Fruit fly (Drosophila melanogaster) Kc167 (cell line): ENCODE results near the gene aurB.

Experiments
- Myc ChIP-seq: fragments of >200 bp; optimal IDR thresholded peaks from 2 replicates; lab custom pipeline; 2017; ENCODE audit warnings: missing external identifiers
- Sin3A ChIP-seq: fragments of >200 bp; optimal IDR thresholded peaks from 2 replicates; lab custom pipeline; 2018; ENCODE audit warnings: missing external identifiers
- h ChIP-seq: fragments of >200 bp; optimal IDR thresholded peaks from 3 replicates; lab custom pipeline; 2018; ENCODE audit warnings: missing external identifiers
- insv ChIP-seq: fragments of >200 bp; optimal IDR thresholded peaks from 3 replicates; lab custom pipeline; 2018; ENCODE audit warnings: missing external identifiers
- psq ChIP-seq: fragments of >200 bp; optimal IDR thresholded peaks from 2 replicates; lab custom pipeline; 2017; ENCODE audit warnings: missing external identifiers
- ttk ChIP-seq: sonication (Bioruptor generic); optimal IDR thresholded peaks from 2 replicates; lab custom pipeline; 2017; ENCODE audit warnings: missing external identifiers

Gene aurB

dm6 chr2L:10858064-10859047, at the start of gene aurB, which contains the start of gene Stam:
TSS of gene aurB (minus strand) at chr2L:10858094.
TSS of gene Stam (plus strand) at chr2L:10858536.
- TF ChIP-seq insv: no peak
- TF ChIP-seq Sin3A: no peak
- TF ChIP-seq ttk (lab: Kevin White, UChicago): no peak
- TF ChIP-seq h (lab: Kevin White, UChicago): no peak
- TF ChIP-seq Myc (lab: Kevin White, UChicago): no peak
- TF ChIP-seq psq (lab: Kevin White, UChicago): no peak

dm6 chr2L:10901685-10902084, 43.8 kb upstream of the aurB start, which contains the start of gene CG14070:
TSS of gene CG14070 (minus strand) at chr2L:10901785.
- no peak for TF ChIP-seq ttk (lab: Kevin White, UChicago)
- no peak for TF ChIP-seq insv
- TF ChIP-seq h (lab: Kevin White, UChicago): no peak
- no peak for TF ChIP-seq Sin3A
- TF ChIP-seq psq (lab: Kevin White, UChicago): no peak
- no peak for TF ChIP-seq Myc (lab: Kevin White, UChicago)

dm6 chr2L:10888827-10889226, 30.9 kb upstream of the aurB start, which contains the start of gene CG14071:
TSS of gene CG14071 (minus strand) at chr2L:10888927.
- TF ChIP-seq psq (lab: Kevin White, UChicago): no peak
- TF ChIP-seq ttk (lab: Kevin White, UChicago): no peak
- no peak for TF ChIP-seq Sin3A
- TF ChIP-seq Myc (lab: Kevin White, UChicago): no peak
- no peak for TF ChIP-seq h (lab: Kevin White, UChicago)
- no peak for TF ChIP-seq insv

- TF ChIP-seq insv: no peak
- no peak for TF ChIP-seq Sin3A
- TF ChIP-seq h (lab: Kevin White, UChicago): no peak
- no peak for TF ChIP-seq Myc (lab: Kevin White, UChicago)
- no peak for TF ChIP-seq psq (lab: Kevin White, UChicago)
- TF ChIP-seq ttk (lab: Kevin White, UChicago): no peak
Observed at dm6 chr2L:10869867-10870266, 12.0 kb upstream of the aurB start, which contains the start of gene CG12517. TSS of gene CG12517 (plus strand) at chr2L:10870167.

- TF ChIP-seq Sin3A (no peak), insv (no peak), psq (lab: Kevin White, UChicago) (no peak)
Observed at dm6 chr2L:10856328-10856942, 1.5 kb downstream of the aurB start, which contains the start of gene Dnz1. TSS of gene Dnz1 (minus strand) at chr2L:10856644.

dm6 chr2L:10851336-10851862, 6.5 kb downstream of the aurB start:
- TF ChIP-seq h (lab: Kevin White, UChicago) (no peak), Sin3A (no peak), insv (no peak), Myc (lab: Kevin White, UChicago) (no peak), psq (lab: Kevin White, UChicago) (no peak), ttk (lab: Kevin White, UChicago) (no peak)

- TF ChIP-seq insv: no peak
- no peak for TF ChIP-seq h (lab: Kevin White, UChicago)
- TF ChIP-seq ttk (lab: Kevin White, UChicago): no peak
- no peak for TF ChIP-seq Myc (lab: Kevin White, UChicago)
Observed at dm6 chr2L:10850320-10850990, 7.4 kb downstream of the aurB start, which contains the start of gene porin. TSS of gene porin (minus strand) at chr2L:10850848.

dm6 chr2L:10849511-10850191, 8.2 kb downstream of the aurB start, which contains the start of gene SmydA-3:
TSS of gene SmydA-3 (plus strand) at chr2L:10850141.
- TF ChIP-seq ttk (lab: Kevin White, UChicago): no peak

dm6 chr2L:10846944-10847343, 10.9 kb downstream of the aurB start, which contains the start of gene Porin2:
TSS of gene Porin2 (minus strand) at chr2L:10847044.
- no peak for TF ChIP-seq psq (lab: Kevin White, UChicago)
- TF ChIP-seq Myc (lab: Kevin White, UChicago): no peak
- no peak for TF ChIP-seq h (lab: Kevin White, UChicago)
- TF ChIP-seq ttk (lab: Kevin White, UChicago): no peak
- no peak for TF ChIP-seq Sin3A
- TF ChIP-seq insv: no peak

dm6 chr2L:10845564-10845963, 12.3 kb downstream of the aurB start, which contains the start of the genes CG17139 and CG17140:
TSS of gene CG17139 (minus strand) at chr2L:10845664.
TSS of gene CG17140 (minus strand) at chr2L:10845664.
- no peak for TF ChIP-seq ttk (lab: Kevin White, UChicago)
- TF ChIP-seq Sin3A: no peak
- TF ChIP-seq h (lab: Kevin White, UChicago): no peak
- TF ChIP-seq Myc (lab: Kevin White, UChicago): no peak
- no peak for TF ChIP-seq insv
- TF ChIP-seq psq (lab: Kevin White, UChicago): no peak

dm6 chr2L:10842326-10842725, 15.6 kb downstream of the aurB start, which contains the start of gene CG6700:
TSS of gene CG6700 (minus strand) at chr2L:10842597.
- TF ChIP-seq ttk (lab: Kevin White, UChicago): no peak
- no peak for TF ChIP-seq h (lab: Kevin White, UChicago)
- TF ChIP-seq Myc (lab: Kevin White, UChicago): no peak
- TF ChIP-seq insv: no peak
- TF ChIP-seq Sin3A: no peak
- TF ChIP-seq psq (lab: Kevin White, UChicago): no peak
